Worm (Caenorhabditis elegans) whole organism, early embryonic: ENCODE data around the gene tag-209.

Source experiments
- B0310.2 ChIP-seq: sonication (generic microtip); optimal IDR thresholded peaks from 2 replicates; lab custom pipeline; 2016; ENCODE audit warnings: mild to moderate bottlenecking, missing genetic modification characterization, missing compliant biosample characterization
- F13C5.2 ChIP-seq: sonication (generic microtip); optimal IDR thresholded peaks from 2 replicates; lab custom pipeline; 2017; ENCODE audit warnings: mild to moderate bottlenecking, missing genetic modification characterization, inconsistent platforms, missing compliant biosample characterization
- aly-1 ChIP-seq: sonication (generic microtip); optimal IDR thresholded peaks from 2 replicates; lab custom pipeline; 2016; ENCODE audit warnings: missing genetic modification characterization, missing compliant biosample characterization
- ama-1 ChIP-seq: fragments of 150-350 bp; optimal IDR thresholded peaks from 2 replicates; lab custom pipeline; 2014
- ceh-13 ChIP-seq: fragments of 200-800 bp; sonication (Bioruptor generic); optimal IDR thresholded peaks from 2 replicates; lab custom pipeline; 2018; ENCODE audit warnings: mild to moderate bottlenecking, missing genetic modification characterization, missing compliant biosample characterization
- ceh-36 ChIP-seq: sonication (generic microtip); optimal IDR thresholded peaks from 2 replicates; lab custom pipeline; 2016; ENCODE audit warnings: missing genetic modification characterization, inconsistent platforms, missing compliant biosample characterization
- ets-7 ChIP-seq: sonication (generic microtip); optimal IDR thresholded peaks from 2 replicates; lab custom pipeline; 2016; ENCODE audit warnings: missing genotype, missing genetic modification characterization, missing compliant biosample characterization
- flt-1 ChIP-seq: fragments of 200-800 bp; sonication (Bioruptor generic); IDR thresholded peaks from 2 replicates; pipeline ENCODE4 v1.3.6; 2022; ENCODE audit warnings: missing genetic modification characterization, missing compliant biosample characterization
- hmbx-1 ChIP-seq: sonication (generic microtip); optimal IDR thresholded peaks from 2 replicates; lab custom pipeline; 2016; ENCODE audit warnings: mild to moderate bottlenecking, missing genetic modification characterization, missing compliant biosample characterization
- hmg-4 ChIP-seq: fragments of 200-800 bp; sonication (Bioruptor generic); optimal IDR thresholded peaks from 2 replicates; lab custom pipeline; 2018; ENCODE audit warnings: mild to moderate bottlenecking, missing genetic modification characterization, missing compliant biosample characterization
- hnd-1 ChIP-seq: sonication (generic microtip); optimal IDR thresholded peaks from 2 replicates; lab custom pipeline; 2016; ENCODE audit warnings: missing genetic modification characterization, missing compliant biosample characterization
- pes-1 ChIP-seq: fragments of 200-800 bp; sonication (Bioruptor generic); IDR thresholded peaks from 2 replicates; pipeline ENCODE4 v1.3.6; 2022; ENCODE audit warnings: missing genetic modification reagents, missing genetic modification characterization, missing compliant biosample characterization
- scrt-1 ChIP-seq: fragments of 200-800 bp; sonication (Bioruptor generic); IDR thresholded peaks from 2 replicates; pipeline ENCODE4 v1.3.6; 2022; ENCODE audit warnings: missing genetic modification characterization, missing compliant biosample characterization
- sea-1 ChIP-seq: fragments of 200-800 bp; sonication (Bioruptor generic); conservative IDR thresholded peaks from 2 replicates; pipeline ENCODE4 v1.3.6; 2022; ENCODE audit warnings: missing genetic modification characterization, missing compliant biosample characterization
- tbx-11 ChIP-seq: fragments of 200-800 bp; sonication (Bioruptor generic); IDR thresholded peaks from 2 replicates; pipeline ENCODE4 v1.3.6; 2022; ENCODE audit warnings: missing genetic modification characterization, missing compliant biosample characterization
- tbx-37 ChIP-seq: fragments of 200-800 bp; sonication (Bioruptor generic); conservative IDR thresholded peaks from 2 replicates; pipeline ENCODE4 v1.3.6; 2022; ENCODE audit warnings: missing genetic modification reagents, missing genetic modification characterization, missing compliant biosample characterization
- tra-4 ChIP-seq: sonication (generic microtip); optimal IDR thresholded peaks from 2 replicates; lab custom pipeline; 2017; ENCODE audit warnings: missing genetic modification characterization, missing compliant biosample characterization

tag-209 gene

ce11 chrII:10761653-10762052, 25.5 kb upstream of the tag-209 start:
- TF ChIP-seq tra-4 (tag; lab: Kevin White, UChicago) (no peak), ets-7 (tag; lab: Kevin White, UChicago) (no peak), aly-1 (no peak), sea-1 (GFP tag; lab: Robert Waterston, UW) (no peak), tbx-37 (GFP tag; lab: Robert Waterston, UW) (no peak), tbx-11 (GFP tag; lab: Robert Waterston, UW) (no peak), ama-1 (no peak), hmbx-1 (tag; lab: Kevin White, UChicago) (no peak), B0310.2 (no peak), hmg-4 (GFP tag; lab: Kevin White, UChicago) (no peak), pes-1 (GFP tag; lab: Robert Waterston, UW) (no peak), scrt-1 (no peak), ceh-13 (GFP tag; lab: Kevin White, UChicago) (no peak), hnd-1 (tag; lab: Kevin White, UChicago) (no peak), ceh-36 (tag; lab: Kevin White, UChicago) (no peak)

- TF ChIP-seq hnd-1 (tag; lab: Kevin White, UChicago) (no peak), tbx-11 (GFP tag; lab: Robert Waterston, UW) (no peak), sea-1 (GFP tag; lab: Robert Waterston, UW) (no peak), scrt-1 (no peak), ama-1 (no peak), ets-7 (tag; lab: Kevin White, UChicago) (no peak), ceh-36 (tag; lab: Kevin White, UChicago) (no peak), tbx-37 (GFP tag; lab: Robert Waterston, UW) (no peak), pes-1 (GFP tag; lab: Robert Waterston, UW) (no peak), F13C5.2 (tag; lab: Kevin White, UChicago) (no peak), ceh-13 (GFP tag; lab: Kevin White, UChicago) (no peak)
Observed at ce11 chrII:10765238-10765637, 21.9 kb upstream of the tag-209 start.

- no peak for TF ChIP-seq ama-1
- TF ChIP-seq ets-7 (tag; lab: Kevin White, UChicago): no peak
- TF ChIP-seq F13C5.2 (tag; lab: Kevin White, UChicago): no peak
- TF ChIP-seq tbx-11 (GFP tag; lab: Robert Waterston, UW): no peak
- TF ChIP-seq sea-1 (GFP tag; lab: Robert Waterston, UW): no peak
- no peak for TF ChIP-seq hnd-1 (tag; lab: Kevin White, UChicago)
- no peak for TF ChIP-seq hmg-4 (GFP tag; lab: Kevin White, UChicago)
- no peak for TF ChIP-seq aly-1
- TF ChIP-seq ceh-13 (GFP tag; lab: Kevin White, UChicago): no peak
- no peak for TF ChIP-seq pes-1 (GFP tag; lab: Robert Waterston, UW)
- no peak for TF ChIP-seq flt-1 (GFP tag; lab: Robert Waterston, UW)
- no peak for TF ChIP-seq tbx-37 (GFP tag; lab: Robert Waterston, UW)
- no peak for TF ChIP-seq ceh-36 (tag; lab: Kevin White, UChicago)
Observed at ce11 chrII:10766773-10767172, 20.3 kb upstream of the tag-209 start.

- TF ChIP-seq tbx-37 (GFP tag; lab: Robert Waterston, UW): no peak
- no peak for TF ChIP-seq ama-1
- TF ChIP-seq hnd-1 (tag; lab: Kevin White, UChicago): no peak
- no peak for TF ChIP-seq pes-1 (GFP tag; lab: Robert Waterston, UW)
- TF ChIP-seq aly-1: no peak
- no peak for TF ChIP-seq flt-1 (GFP tag; lab: Robert Waterston, UW)
- TF ChIP-seq ets-7 (tag; lab: Kevin White, UChicago): no peak
- TF ChIP-seq sea-1 (GFP tag; lab: Robert Waterston, UW): no peak
- no peak for TF ChIP-seq ceh-13 (GFP tag; lab: Kevin White, UChicago)
- no peak for TF ChIP-seq scrt-1
Observed at ce11 chrII:10767977-10768376, 19.1 kb upstream of the tag-209 start.

ce11 chrII:10769291-10769690, 17.8 kb upstream of the tag-209 start:
- TF ChIP-seq aly-1 (no peak), tbx-11 (GFP tag; lab: Robert Waterston, UW) (no peak), ceh-13 (GFP tag; lab: Kevin White, UChicago) (no peak), hmbx-1 (tag; lab: Kevin White, UChicago) (no peak)

ce11 chrII:10778026-10778425, 9.1 kb upstream of the tag-209 start, which contains the start of gene mpz-1:
Gene mpz-1, minus strand, starts transcription at chrII:10778126.
- no peak for TF ChIP-seq scrt-1
- TF ChIP-seq aly-1: no peak
- no peak for TF ChIP-seq tra-4 (tag; lab: Kevin White, UChicago)
- no peak for TF ChIP-seq ceh-36 (tag; lab: Kevin White, UChicago)
- TF ChIP-seq pes-1 (GFP tag; lab: Robert Waterston, UW): no peak
- no peak for TF ChIP-seq tbx-37 (GFP tag; lab: Robert Waterston, UW)
- no peak for TF ChIP-seq hnd-1 (tag; lab: Kevin White, UChicago)
- no peak for TF ChIP-seq sea-1 (GFP tag; lab: Robert Waterston, UW)
- TF ChIP-seq flt-1 (GFP tag; lab: Robert Waterston, UW): no peak
- TF ChIP-seq tbx-11 (GFP tag; lab: Robert Waterston, UW): no peak
- TF ChIP-seq ama-1: no peak
- no peak for TF ChIP-seq hmg-4 (GFP tag; lab: Kevin White, UChicago)
- no peak for TF ChIP-seq B0310.2
- TF ChIP-seq ets-7 (tag; lab: Kevin White, UChicago): no peak
- no peak for TF ChIP-seq F13C5.2 (tag; lab: Kevin White, UChicago)
- TF ChIP-seq ceh-13 (GFP tag; lab: Kevin White, UChicago): no peak
- TF ChIP-seq hmbx-1 (tag; lab: Kevin White, UChicago): no peak

ce11 chrII:10783201-10783962, 3.7 kb upstream of the tag-209 start, which contains the start of gene ect-2:
Gene ect-2, minus strand, starts transcription at chrII:10783962.
- TF ChIP-seq tra-4 (tag; lab: Kevin White, UChicago) (no peak), ets-7 (tag; lab: Kevin White, UChicago) (no peak), hmg-4 (GFP tag; lab: Kevin White, UChicago) (no peak), sea-1 (GFP tag; lab: Robert Waterston, UW) (no peak), ceh-36 (tag; lab: Kevin White, UChicago) (no peak), ceh-13 (GFP tag; lab: Kevin White, UChicago) (no peak), pes-1 (GFP tag; lab: Robert Waterston, UW) (no peak), F13C5.2 (tag; lab: Kevin White, UChicago) (no peak), tbx-11 (GFP tag; lab: Robert Waterston, UW) (no peak), aly-1 (no peak), hmbx-1 (tag; lab: Kevin White, UChicago) (no peak)
